Worm (Caenorhabditis elegans): ENCODE data around the gene rsks-1.

The rsks-1 gene

DNA sequence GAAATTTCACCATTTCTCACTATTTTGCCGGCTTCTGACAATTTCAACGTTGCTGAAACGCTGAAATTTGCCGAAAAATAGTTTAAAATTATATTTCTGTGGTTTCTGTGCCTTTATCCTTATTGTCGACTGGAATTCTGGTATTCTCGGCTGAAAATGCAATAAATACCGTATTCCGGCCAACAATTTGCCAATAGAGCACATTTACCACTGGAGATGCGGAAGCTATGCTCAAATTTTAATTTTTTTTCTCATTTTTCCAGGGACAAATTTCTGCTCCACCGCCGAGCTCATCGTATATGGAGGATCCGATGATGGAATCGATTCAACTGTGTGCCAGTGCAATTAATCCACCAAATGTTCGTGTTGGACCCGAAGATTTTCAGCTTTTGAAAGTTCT, 1.7 kb downstream of the rsks-1 start:
- TF ChIP-seq unc-39 (tag; optimal IDR thresholded peaks at IDR 0.05) (no peak), hlh-1 (tag; optimal IDR thresholded peaks at IDR 0.05) (no peak), elt-1 (tag; optimal IDR thresholded peaks at IDR 0.05; ENCODE audit: borderline replicate concordance, insufficient read depth) (no peak), pha-4 (tag; optimal IDR thresholded peaks at IDR 0.05) (no peak), ham-2 (GFP tag; optimal IDR thresholded peaks at IDR 0.05) (no peak)

DNA sequence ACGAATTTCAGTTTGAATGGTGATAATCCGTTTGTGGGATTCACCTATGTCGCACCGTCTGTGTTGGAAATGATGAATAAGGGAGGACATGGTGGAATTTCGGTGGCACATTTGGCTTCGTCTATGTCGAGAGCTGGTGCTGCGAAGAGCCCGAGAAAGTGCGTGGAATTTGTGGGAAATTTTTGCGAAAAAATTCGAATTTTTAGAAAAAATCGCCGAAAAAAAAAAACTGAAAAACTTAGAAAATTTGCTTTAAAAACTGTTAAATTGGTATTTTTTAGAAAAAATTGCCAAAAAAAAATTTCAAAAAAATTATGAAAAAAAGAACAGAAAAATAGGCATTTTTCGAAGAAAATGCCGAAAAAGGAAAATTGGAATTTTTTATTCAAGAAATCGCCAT, 4.0 kb downstream of the rsks-1 start:
- TF ChIP-seq nhr-28 (tag; optimal IDR thresholded peaks at IDR 0.05) (no peak), elt-1 (tag; optimal IDR thresholded peaks at IDR 0.05; ENCODE audit: borderline replicate concordance, insufficient read depth) (no peak), sptf-1 (tag; optimal IDR thresholded peaks at IDR 0.05) (no peak), nhr-237 (tag; optimal IDR thresholded peaks at IDR 0.05) (no peak), drap-1 (GFP tag; optimal IDR thresholded peaks at IDR 0.05) (no peak), nhr-12 (tag; optimal IDR thresholded peaks at IDR 0.05) (no peak), ces-1 (GFP tag; optimal IDR thresholded peaks at IDR 0.05) (no peak), lin-32 (GFP tag; optimal IDR thresholded peaks at IDR 0.05) (no peak), tbx-8 (GFP tag; optimal IDR thresholded peaks at IDR 0.05) (no peak), bed-3 (GFP tag; optimal IDR thresholded peaks at IDR 0.05) (no peak), hlh-1 (tag; optimal IDR thresholded peaks at IDR 0.05) (no peak), sem-2 (GFP tag; optimal IDR thresholded peaks at IDR 0.05) (no peak), M03D4.4 (tag; optimal IDR thresholded peaks at IDR 0.05) (no peak), pha-4 (tag; optimal IDR thresholded peaks at IDR 0.05) (no peak), mab-5 (tag; optimal IDR thresholded peaks at IDR 0.05) (no peak), ham-2 (GFP tag; optimal IDR thresholded peaks at IDR 0.05) (no peak), mep-1 (tag; optimal IDR thresholded peaks at IDR 0.05) (no peak), elt-3 (tag; optimal IDR thresholded peaks at IDR 0.05) (no peak), snpc-4 (tag; optimal IDR thresholded peaks at IDR 0.05) (no peak), unc-39 (tag; optimal IDR thresholded peaks at IDR 0.05) (no peak)

ce11 chrIII:11251718-11252441, 7.0 kb downstream of the rsks-1 start, which contains the start of gene Y47D3A.32:
Gene Y47D3A.32 (plus strand): TSS chrIII:11252391.
- TF ChIP-seq cnd-1 (tag; optimal IDR thresholded peaks at IDR 0.05) = no peak
- TF ChIP-seq hlh-1 (tag; optimal IDR thresholded peaks at IDR 0.05) = no peak
- TF ChIP-seq mab-5 (tag; optimal IDR thresholded peaks at IDR 0.05) = no peak
- no peak for TF ChIP-seq nhr-237 (tag; optimal IDR thresholded peaks at IDR 0.05)
- no peak for TF ChIP-seq flh-1 (GFP tag; optimal IDR thresholded peaks at IDR 0.05)
- no peak for TF ChIP-seq ztf-11 (tag; optimal IDR thresholded peaks at IDR 0.05)
- no peak for TF ChIP-seq unc-62 (GFP tag; optimal IDR thresholded peaks at IDR 0.05)
- TF ChIP-seq tbx-8 (GFP tag; optimal IDR thresholded peaks at IDR 0.05) = no peak

ce11 chrIII:11255072-11255471, 10.2 kb downstream of the rsks-1 start:
- TF ChIP-seq lin-13 (tag; optimal IDR thresholded peaks at IDR 0.05) (no peak), ztf-11 (tag; optimal IDR thresholded peaks at IDR 0.05) (no peak), ceh-83 (GFP tag; optimal IDR thresholded peaks at IDR 0.05) (no peak), lin-32 (GFP tag; optimal IDR thresholded peaks at IDR 0.05) (no peak), nhr-76 (tag; optimal IDR thresholded peaks at IDR 0.05) (no peak), nhr-237 (tag; optimal IDR thresholded peaks at IDR 0.05) (no peak), nhr-2 (tag; optimal IDR thresholded peaks at IDR 0.05) (no peak), cnd-1 (tag; optimal IDR thresholded peaks at IDR 0.05) (no peak), pha-4 (tag; optimal IDR thresholded peaks at IDR 0.05) (no peak), mls-2 (tag; optimal IDR thresholded peaks at IDR 0.05) (no peak), drap-1 (GFP tag; optimal IDR thresholded peaks at IDR 0.05) (no peak), tbx-8 (GFP tag; optimal IDR thresholded peaks at IDR 0.05) (no peak), zip-8 (tag; optimal IDR thresholded peaks at IDR 0.05) (no peak), lsy-2 (tag; optimal IDR thresholded peaks at IDR 0.05) (no peak)

ce11 chrIII:11262089-11262488, 17.2 kb downstream of the rsks-1 start:
- TF ChIP-seq blmp-1 (tag; optimal IDR thresholded peaks at IDR 0.05) (no peak), elt-1 (tag; optimal IDR thresholded peaks at IDR 0.05; ENCODE audit: borderline replicate concordance, insufficient read depth) (no peak), tbx-8 (GFP tag; optimal IDR thresholded peaks at IDR 0.05) (no peak), nhr-2 (tag; optimal IDR thresholded peaks at IDR 0.05) (no peak)

Measured in whole organism, mixed stage, embryonic.